Fruit fly (Drosophila melanogaster) whole organism, wandering third instar larva: ENCODE results near the gene CG7218.

Experiments
- Abd-B ChIP-seq: fragments of >200 bp; optimal IDR thresholded peaks from 2 replicates; lab custom pipeline; 2017; ENCODE audit warnings: missing biosample characterization, missing genetic modification characterization
- CG32264 ChIP-seq: fragments of 200-800 bp; sonication (Bioruptor generic); optimal IDR thresholded peaks from 2 replicates; lab custom pipeline; 2016; ENCODE audit warnings: missing biosample characterization, missing genetic modification characterization
- CG9705 ChIP-seq: fragments of 200-800 bp; sonication (Bioruptor generic); optimal IDR thresholded peaks from 2 replicates; lab custom pipeline; 2018; ENCODE audit warnings: missing biosample characterization, mild to moderate bottlenecking, missing genetic modification characterization
- CrebA ChIP-seq: fragments of 200-800 bp; sonication (Bioruptor generic); optimal IDR thresholded peaks from 2 replicates; lab custom pipeline; 2016; ENCODE audit warnings: missing biosample characterization, mild to moderate bottlenecking, missing genetic modification characterization, borderline replicate concordance
- Dfd ChIP-seq: fragments of >200 bp; optimal IDR thresholded peaks from 2 replicates; lab custom pipeline; 2017; ENCODE audit warnings: missing biosample characterization, missing genetic modification characterization
- Dif ChIP-seq: fragments of 200-275, 200-300 bp; sonication (Bioruptor generic); optimal IDR thresholded peaks from 2 replicates; lab custom pipeline; 2018; ENCODE audit warnings: missing biosample characterization, missing genetic modification characterization; ENCODE audit not compliant: partially characterized antibody
- GATAd ChIP-seq: sonication (Bioruptor generic); optimal IDR thresholded peaks from 2 replicates; lab custom pipeline; 2016; ENCODE audit warnings: missing biosample characterization, missing genetic modification characterization
- HLH106 ChIP-seq: fragments of 200-800 bp; optimal IDR thresholded peaks from 3 replicates; lab custom pipeline; 2019; ENCODE audit warnings: missing biosample characterization, mild to moderate bottlenecking, missing genetic modification characterization, moderate library complexity
- Hnf4 ChIP-seq: fragments of 200-800 bp; sonication (Bioruptor generic); optimal IDR thresholded peaks from 2 replicates; lab custom pipeline; 2016; ENCODE audit warnings: missing biosample characterization, mild to moderate bottlenecking, missing genetic modification characterization
- Hr78 ChIP-seq: fragments of >200 bp; optimal IDR thresholded peaks from 2 replicates; lab custom pipeline; 2017; ENCODE audit warnings: missing biosample characterization, missing genetic modification characterization
- Hr83 ChIP-seq: fragments of 200-300 bp; sonication (Bioruptor generic); optimal IDR thresholded peaks from 2 replicates; lab custom pipeline; 2016; ENCODE audit warnings: missing biosample characterization, mild to moderate bottlenecking, missing genetic modification characterization, moderate library complexity; ENCODE audit not compliant: poor library complexity, severe bottlenecking
- Jra ChIP-seq: sonication (Bioruptor generic); optimal IDR thresholded peaks from 2 replicates; lab custom pipeline; 2016; ENCODE audit warnings: missing biosample characterization, missing genetic modification characterization
- Mio ChIP-seq: sonication (Bioruptor generic); optimal IDR thresholded peaks from 2 replicates; lab custom pipeline; 2016; ENCODE audit warnings: missing biosample characterization, missing genetic modification characterization
- Myc ChIP-seq: fragments of >200 bp; optimal IDR thresholded peaks from 2 replicates; lab custom pipeline; 2017
- N ChIP-seq: fragments of >200 bp; optimal IDR thresholded peaks from 2 replicates; lab custom pipeline; 2018; ENCODE audit warnings: missing biosample characterization, missing external identifiers, missing genetic modification characterization
- OdsH ChIP-seq: fragments of 200-800 bp; sonication (Bioruptor generic); optimal IDR thresholded peaks from 2 replicates; lab custom pipeline; 2016; ENCODE audit warnings: missing biosample characterization, mild to moderate bottlenecking, missing genetic modification characterization
- Rel ChIP-seq, 2 experiments: fragments of 200-800 bp; sonication (Bioruptor generic) in 1 of 2; optimal IDR thresholded peaks; 2 replicates in 1 of 2; 3 replicates in 1 of 2; lab custom pipeline; 2016 to 2019; ENCODE audit warnings: mild to moderate bottlenecking in 2 of 2, missing biosample characterization in 2 of 2, missing genetic modification characterization in 2 of 2, moderate library complexity in 1 of 2
- Sp1 ChIP-seq: fragments of 200-800 bp; sonication (Bioruptor generic); optimal IDR thresholded peaks from 3 replicates; lab custom pipeline; 2019; ENCODE audit warnings: missing biosample characterization, mild to moderate bottlenecking, missing genetic modification characterization, moderate library complexity
- Vsx2 ChIP-seq: fragments of 200-300, 225-300 bp; sonication (Bioruptor generic); optimal IDR thresholded peaks from 2 replicates; lab custom pipeline; 2018; ENCODE audit warnings: missing biosample characterization, missing genetic modification characterization; ENCODE audit not compliant: partially characterized antibody
- br ChIP-seq: fragments of 200-800 bp; sonication (Bioruptor generic); optimal IDR thresholded peaks from 2 replicates; lab custom pipeline; 2016; ENCODE audit warnings: missing biosample characterization, missing genetic modification characterization
- brk ChIP-seq: fragments of 200-800 bp; sonication (Bioruptor generic); optimal IDR thresholded peaks from 2 replicates; lab custom pipeline; 2016; ENCODE audit warnings: missing biosample characterization, mild to moderate bottlenecking, missing genetic modification characterization
- dl ChIP-seq, 2 experiments: fragments of 175-275, 200-275 bp in 1 of 2; fragments of 200-275 bp in 1 of 2; sonication (Bioruptor generic); optimal IDR thresholded peaks; lab custom pipeline; 2018; ENCODE audit warnings: mild to moderate bottlenecking in 2 of 2, missing biosample characterization in 2 of 2, missing genetic modification characterization in 2 of 2, moderate library complexity in 2 of 2; ENCODE audit not compliant: partially characterized antibody in 2 of 2, insufficient read depth in 1 of 2
- dsf ChIP-seq: sonication (Bioruptor generic); optimal IDR thresholded peaks from 2 replicates; lab custom pipeline; 2016; ENCODE audit warnings: missing biosample characterization, missing genetic modification characterization, borderline replicate concordance
- ey ChIP-seq: fragments of 200-800 bp; sonication (Bioruptor generic); optimal IDR thresholded peaks from 2 replicates; lab custom pipeline; 2016; ENCODE audit warnings: missing biosample characterization, missing genetic modification characterization
- foxo ChIP-seq, 2 experiments: fragments of 200-800 bp; sonication (Bioruptor generic); optimal IDR thresholded peaks; 2 replicates in 1 of 2; 3 replicates in 1 of 2; lab custom pipeline; 2016 to 2017; ENCODE audit warnings: missing biosample characterization in 2 of 2, missing genetic modification characterization in 2 of 2
- fru ChIP-seq: fragments of 200-800 bp; sonication (Bioruptor generic); optimal IDR thresholded peaks from 3 replicates; lab custom pipeline; 2016; ENCODE audit warnings: missing biosample characterization, mild to moderate bottlenecking, missing genetic modification characterization
- h ChIP-seq: fragments of 200-800 bp; sonication (Bioruptor generic); optimal IDR thresholded peaks from 3 replicates; lab custom pipeline; 2016; ENCODE audit warnings: missing biosample characterization, mild to moderate bottlenecking, missing genetic modification characterization
- lola ChIP-seq: fragments of >200 bp; optimal IDR thresholded peaks from 2 replicates; lab custom pipeline; 2017; ENCODE audit warnings: missing biosample characterization, missing genetic modification characterization
- pan ChIP-seq: fragments of >200 bp; optimal IDR thresholded peaks from 2 replicates; lab custom pipeline; 2017
- psq ChIP-seq: fragments of 200-800 bp; sonication (Bioruptor generic); optimal IDR thresholded peaks from 3 replicates; lab custom pipeline; 2017; ENCODE audit warnings: missing biosample characterization, mild to moderate bottlenecking, missing genetic modification characterization, moderate library complexity
- rgr ChIP-seq: fragments of 200-800 bp; sonication (Bioruptor generic); optimal IDR thresholded peaks from 3 replicates; lab custom pipeline; 2016; ENCODE audit warnings: missing biosample characterization, mild to moderate bottlenecking, missing genetic modification characterization
- sage ChIP-seq: fragments of 200-800 bp; sonication (Bioruptor generic); optimal IDR thresholded peaks from 2 replicates; lab custom pipeline; 2016; ENCODE audit warnings: missing biosample characterization, mild to moderate bottlenecking, missing genetic modification characterization
- sv ChIP-seq: fragments of 200-800 bp; sonication (Bioruptor generic); optimal IDR thresholded peaks from 3 replicates; lab custom pipeline; 2016; ENCODE audit warnings: missing biosample characterization, missing genetic modification characterization
- tai ChIP-seq: sonication (Bioruptor generic); optimal IDR thresholded peaks from 2 replicates; lab custom pipeline; 2016; ENCODE audit warnings: missing biosample characterization, missing genetic modification characterization
- usp ChIP-seq: fragments of >200 bp; optimal IDR thresholded peaks from 2 replicates; lab custom pipeline; 2017; ENCODE audit warnings: missing biosample characterization, missing genetic modification characterization
- woc ChIP-seq: sonication (Bioruptor generic); optimal IDR thresholded peaks from 2 replicates; lab custom pipeline; 2016; ENCODE audit warnings: missing biosample characterization, mild to moderate bottlenecking, missing genetic modification characterization

Gene CG7218

dm6 chr3R:18167416-18168237 is 3.4 kb upstream of the CG7218 start, which contains the start of gene wrd:
wrd (plus strand) TSS chr3R:18167757.
- TF ChIP-seq rgr (GFP tag; lab: Kevin White, UChicago) (peak; percentile 9), HLH106 (tag; lab: Kevin White, UChicago) (peak; percentile 34), psq (GFP tag; lab: Kevin White, UChicago) (no peak), Abd-B (no peak), OdsH (GFP tag; lab: Kevin White, UChicago) (no peak), tai (no peak), lola (GFP tag; lab: Kevin White, UChicago) (no peak), dsf (GFP tag; lab: Kevin White, UChicago) (no peak), Jra (no peak), Vsx2 (no peak), usp (GFP tag; lab: Kevin White, UChicago) (no peak), Rel (GFP tag; optimal IDR thresholded peaks at IDR 0.05; lab: Kevin White, UChicago) (no peak), Rel (tag; optimal IDR thresholded peaks at IDR 0.05; lab: Kevin White, UChicago) (peak; percentile 14), h (peak; percentile 22), Hnf4 (GFP tag; lab: Kevin White, UChicago) (peak; percentile 10), brk (GFP tag; lab: Kevin White, UChicago) (no peak), ey (GFP tag; lab: Kevin White, UChicago) (no peak), foxo (GFP tag; optimal IDR thresholded peaks at IDR 0.05; lab: Kevin White, UChicago) (peak in 1 of 2 experiments; percentile 52), CG9705 (GFP tag; lab: Kevin White, UChicago) (no peak), Hr78 (GFP tag; lab: Kevin White, UChicago) (no peak), fru (GFP tag; lab: Kevin White, UChicago) (peak; percentile 36), Sp1 (peak; percentile 9), woc (GFP tag; lab: Kevin White, UChicago) (peak; percentile 9), Myc (no peak), dl (GFP tag; optimal IDR thresholded peaks at IDR 0.05; lab: Kevin White, UChicago; ENCODE audit: insufficient read depth in 1 of 2, partially characterized antibody in 2 of 2) (no peak), sv (GFP tag; lab: Kevin White, UChicago) (no peak), GATAd (no peak), br (GFP tag; lab: Kevin White, UChicago) (peak; percentile 18)
- TF ChIP-seq, all 38 proteins: peak for 10

- TF ChIP-seq woc (GFP tag; lab: Kevin White, UChicago) (no peak), Sp1 (no peak), HLH106 (tag; lab: Kevin White, UChicago) (no peak), CrebA (GFP tag; lab: Kevin White, UChicago) (no peak), pan (lab: Kevin White, UChicago) (no peak), Myc (no peak), Dfd (no peak), dsf (GFP tag; lab: Kevin White, UChicago) (no peak), tai (no peak), N (GFP tag; lab: Kevin White, UChicago) (no peak), h (no peak), br (GFP tag; lab: Kevin White, UChicago) (no peak), usp (GFP tag; lab: Kevin White, UChicago) (no peak)
Observed at dm6 chr3R:18167173-18167415, 2.9 kb upstream of the CG7218 start, which contains the start of the genes CG7215 and Prx5. CG7215 (minus strand) TSS chr3R:18167273. Prx5 (minus strand) TSS chr3R:18167273.

dm6 chr3R:18166261-18166720 is 2.1 kb upstream of the CG7218 start:
- TF ChIP-seq Hnf4 (GFP tag; lab: Kevin White, UChicago) (peak; percentile 37), sv (GFP tag; lab: Kevin White, UChicago) (no peak), brk (GFP tag; lab: Kevin White, UChicago) (no peak), Dfd (no peak), OdsH (GFP tag; lab: Kevin White, UChicago) (no peak), psq (GFP tag; lab: Kevin White, UChicago) (peak; percentile 8), Rel (GFP tag; optimal IDR thresholded peaks at IDR 0.05; lab: Kevin White, UChicago) (no peak), Rel (tag; optimal IDR thresholded peaks at IDR 0.05; lab: Kevin White, UChicago) (peak; percentile 4), sage (GFP tag; lab: Kevin White, UChicago) (no peak), dl (GFP tag; optimal IDR thresholded peaks at IDR 0.05; lab: Kevin White, UChicago; ENCODE audit: insufficient read depth in 1 of 2, partially characterized antibody in 2 of 2) (no peak), woc (GFP tag; lab: Kevin White, UChicago) (peak; percentile 21), CG9705 (GFP tag; lab: Kevin White, UChicago) (peak; percentile 9), Mio (no peak), fru (GFP tag; lab: Kevin White, UChicago) (peak; percentile 34), foxo (GFP tag; optimal IDR thresholded peaks at IDR 0.05; lab: Kevin White, UChicago) (peak in 1 of 2 experiments; percentile 56), rgr (GFP tag; lab: Kevin White, UChicago) (peak; percentile 24), Jra (peak; percentile 32), Hr83 (GFP tag; lab: Kevin White, UChicago) (peak; percentile 12), lola (GFP tag; lab: Kevin White, UChicago) (no peak), dsf (GFP tag; lab: Kevin White, UChicago) (no peak), CG32264 (no peak), br (GFP tag; lab: Kevin White, UChicago) (peak; percentile 32), ey (GFP tag; lab: Kevin White, UChicago) (peak; percentile 10), Dif (no peak), Abd-B (no peak), tai (no peak), HLH106 (tag; lab: Kevin White, UChicago) (peak; percentile 24), h (peak; percentile 10)
